Worm (Caenorhabditis elegans) whole organism, young adult: ENCODE results near the gene nlp-66.

Experiments used
- ama-1 ChIP-seq, 3 experiments: fragments of 150-350 bp in 1 of 3; sonication (generic microtip) in 2 of 3; optimal IDR thresholded peaks; 2 replicates each; lab custom pipeline; 2014 to 2018; ENCODE audit warnings: missing biosample characterization in 2 of 3, missing genetic modification characterization in 2 of 3, missing genetic modification reagents in 2 of 3
- ceh-40 ChIP-seq: fragments of 200-800 bp; sonication (Bioruptor generic); IDR thresholded peaks from 2 replicates; pipeline ENCODE4 v1.3.6; 2022; ENCODE audit warnings: missing genetic modification characterization, missing compliant biosample characterization
- dox-1 ChIP-seq: fragments of 200-800 bp; sonication (Bioruptor generic); IDR thresholded peaks from 2 replicates; pipeline ENCODE4 v1.3.6; 2022; ENCODE audit warnings: missing genetic modification reagents, missing genetic modification characterization, missing compliant biosample characterization
- dpl-1 ChIP-seq: fragments of 150-350 bp; optimal IDR thresholded peaks from 2 replicates; lab custom pipeline; 2014; ENCODE audit warnings: missing biosample characterization, missing genetic modification reagents, missing genetic modification characterization
- him-1 ChIP-seq: sonication (generic microtip); optimal IDR thresholded peaks from 2 replicates; lab custom pipeline; 2016; ENCODE audit warnings: missing genotype, missing genetic modification reagents, missing genetic modification characterization, missing compliant biosample characterization
- hsf-1 ChIP-seq: fragments of 200-800 bp; sonication (Bioruptor generic); IDR thresholded peaks from 2 replicates; pipeline ENCODE4 v1.3.6; 2022; ENCODE audit warnings: missing genetic modification reagents, missing genetic modification characterization, missing compliant biosample characterization
- lin-35 ChIP-seq, 3 experiments: fragments of 150-350 bp in 2 of 3; sonication (generic microtip) in 1 of 3; optimal IDR thresholded peaks; 2 replicates each; lab custom pipeline; 2014 to 2018; ENCODE audit warnings: missing biosample characterization in 3 of 3, missing genetic modification characterization in 3 of 3, missing genetic modification reagents in 3 of 3
- mes-4 ChIP-seq: sonication (generic microtip); optimal IDR thresholded peaks from 2 replicates; lab custom pipeline; 2016; ENCODE audit warnings: missing genotype, missing genetic modification characterization, missing compliant biosample characterization
- nhr-27 ChIP-seq: fragments of 200-800 bp; sonication (Bioruptor generic); optimal IDR thresholded peaks from 2 replicates; lab custom pipeline; 2018; ENCODE audit warnings: mild to moderate bottlenecking, missing genetic modification characterization, moderate library complexity, missing compliant biosample characterization
- pha-4 ChIP-seq: fragments of 150-350 bp; sonication (generic microtip); optimal IDR thresholded peaks from 2 replicates; lab custom pipeline; 2014; ENCODE audit warnings: missing biosample characterization, missing genetic modification reagents, missing genetic modification characterization
- tbp1 ChIP-seq: fragments of 200-800 bp; sonication (Bioruptor generic); optimal IDR thresholded peaks from 2 replicates; lab custom pipeline; 2018; ENCODE audit warnings: mild to moderate bottlenecking, missing genetic modification characterization, missing compliant biosample characterization
- unc-62 ChIP-seq: fragments of 150-350 bp; optimal IDR thresholded peaks from 2 replicates; lab custom pipeline; 2014; ENCODE audit warnings: missing biosample characterization, missing genetic modification reagents, missing genetic modification characterization

- TF ChIP-seq nhr-27 (tag; lab: Kevin White, UChicago): no peak
- TF ChIP-seq mes-4 (tag; lab: Kevin White, UChicago): no peak
- no peak for TF ChIP-seq dox-1 (GFP tag; lab: Robert Waterston, UW)
- no peak for TF ChIP-seq dpl-1 (GFP tag; lab: Kevin White, UChicago)
- TF ChIP-seq hsf-1 (GFP tag; lab: Robert Waterston, UW): no peak
- no peak for TF ChIP-seq ceh-40 (GFP tag; lab: Robert Waterston, UW)
- TF ChIP-seq ama-1 (optimal IDR thresholded peaks at IDR 0.05; lab: Kevin White, UChicago): no peak
- TF ChIP-seq ama-1 (GFP tag; optimal IDR thresholded peaks at IDR 0.05; lab: Kevin White, UChicago): no peak
- no peak for TF ChIP-seq lin-35 (GFP tag; optimal IDR thresholded peaks at IDR 0.05; lab: Kevin White, UChicago)
- TF ChIP-seq pha-4: no peak
- no peak for TF ChIP-seq tbp1
- no peak for TF ChIP-seq unc-62
- no peak for TF ChIP-seq him-1 (tag; lab: Kevin White, UChicago)
These were observed 9.5 kb downstream of the nlp-66 start, which contains the start of gene clc-17 for ce11 chrX:11107076-11107475.
